Worm (Caenorhabditis elegans) whole organism, L1 larva: Measurements from ENCODE around the gene K09F6.9.
"Not testable (repeated sequence)": the region's sequence is repeated elsewhere in the genome, so short reads cannot be mapped to it uniquely, and the experiment has no call there.

Experiments
- ama-1 ChIP-seq: fragments of 150-350 bp; optimal IDR thresholded peaks from 2 replicates; lab custom pipeline; 2014
- ceh-63 ChIP-seq: fragments of 200-800 bp; sonication (Bioruptor generic); optimal IDR thresholded peaks from 2 replicates; lab custom pipeline; 2018; ENCODE audit warnings: mild to moderate bottlenecking, missing genetic modification characterization, missing compliant biosample characterization
- ceh-8 ChIP-seq: fragments of 200-800 bp; sonication (Bioruptor generic); optimal IDR thresholded peaks from 2 replicates; lab custom pipeline; 2018; ENCODE audit warnings: mild to moderate bottlenecking, missing genetic modification characterization, moderate library complexity, missing compliant biosample characterization
- ceh-88 ChIP-seq: fragments of 200-800 bp; sonication (Bioruptor generic); IDR thresholded peaks from 2 replicates; pipeline ENCODE4 v1.3.6; 2022; ENCODE audit warnings: missing genetic modification characterization, missing compliant biosample characterization
- ces-1 ChIP-seq: fragments of 150-350 bp; optimal IDR thresholded peaks from 2 replicates; lab custom pipeline; 2014; ENCODE audit warnings: missing biosample characterization, missing genetic modification reagents, missing genetic modification characterization
- dsc-1 ChIP-seq: sonication (generic microtip); optimal IDR thresholded peaks from 2 replicates; lab custom pipeline; 2016; ENCODE audit warnings: mild to moderate bottlenecking, missing genetic modification characterization, missing compliant biosample characterization
- efl-1 ChIP-seq, 4 experiments: fragments of 150-350 bp; optimal IDR thresholded peaks in 3 of 4; peaks in 1 of 4; 1 replicate in 1 of 4; 2 replicates in 3 of 4; lab custom pipeline; 2014; ENCODE audit warnings: missing biosample characterization in 2 of 4, missing genetic modification characterization in 2 of 4, missing genetic modification reagents in 2 of 4
- efl-3 ChIP-seq: fragments of 200-800 bp; sonication (Bioruptor generic); optimal IDR thresholded peaks from 2 replicates; lab custom pipeline; 2018; ENCODE audit warnings: mild to moderate bottlenecking, missing genetic modification characterization, missing compliant biosample characterization
- egl-13 ChIP-seq: sonication (generic microtip); optimal IDR thresholded peaks from 2 replicates; lab custom pipeline; 2016; ENCODE audit warnings: missing genotype, missing genetic modification reagents, missing genetic modification characterization, missing compliant biosample characterization
- ets-5 ChIP-seq: fragments of 200-800 bp; sonication (Bioruptor generic); IDR thresholded peaks from 2 replicates; pipeline ENCODE4 v1.3.6; 2022; ENCODE audit warnings: missing genetic modification characterization, missing compliant biosample characterization
- fkh-10 ChIP-seq: sonication (generic microtip); optimal IDR thresholded peaks from 2 replicates; lab custom pipeline; 2017; ENCODE audit warnings: missing biosample characterization, missing genetic modification reagents, missing genetic modification characterization
- fos-1 ChIP-seq: fragments of 150-350 bp; optimal IDR thresholded peaks from 2 replicates; lab custom pipeline; 2014; ENCODE audit warnings: missing biosample characterization, missing genetic modification characterization
- lin-13 ChIP-seq: fragments of 150-350 bp; optimal IDR thresholded peaks from 2 replicates; lab custom pipeline; 2014; ENCODE audit warnings: missing biosample characterization, missing genetic modification reagents, missing genetic modification characterization
- lin-15B ChIP-seq: fragments of 150-350 bp; sonication (generic microtip); optimal IDR thresholded peaks from 3 replicates; lab custom pipeline; 2014; ENCODE audit warnings: missing biosample characterization, missing genetic modification characterization
- lin-35 ChIP-seq, 2 experiments: fragments of 150-350 bp; optimal IDR thresholded peaks; 2 replicates each; lab custom pipeline; 2014; ENCODE audit warnings: missing biosample characterization in 2 of 2, missing genetic modification characterization in 2 of 2, missing genetic modification reagents in 2 of 2
- mdl-1 ChIP-seq, 2 experiments: fragments of 150-350 bp; optimal IDR thresholded peaks; 2 replicates each; lab custom pipeline; 2014 to 2017; ENCODE audit warnings: missing biosample characterization in 2 of 2, missing genetic modification characterization in 2 of 2, inconsistent platforms in 1 of 2
- mef-2 ChIP-seq: fragments of 150-350 bp; optimal IDR thresholded peaks from 2 replicates; lab custom pipeline; 2014; ENCODE audit warnings: missing biosample characterization, missing genetic modification characterization
- nhr-11 ChIP-seq: fragments of 150-350 bp; optimal IDR thresholded peaks from 2 replicates; lab custom pipeline; 2014; ENCODE audit warnings: missing biosample characterization, missing genetic modification characterization
- nhr-19 ChIP-seq: fragments of 200-800 bp; sonication (Bioruptor generic); conservative IDR thresholded peaks from 2 replicates; pipeline ENCODE4 v1.3.6; 2022; ENCODE audit warnings: missing genetic modification characterization, missing compliant biosample characterization
- nhr-77 ChIP-seq: fragments of 150-350 bp; optimal IDR thresholded peaks from 2 replicates; lab custom pipeline; 2014; ENCODE audit warnings: missing biosample characterization, missing genetic modification characterization
- nhr-85 ChIP-seq: sonication (generic microtip); peaks from one replicate; lab custom pipeline; 2016; ENCODE audit warnings: missing genetic modification characterization, inconsistent platforms, missing compliant biosample characterization
- nhr-90 ChIP-seq: sonication (generic microtip); optimal IDR thresholded peaks from 2 replicates; lab custom pipeline; 2016; ENCODE audit warnings: mild to moderate bottlenecking, missing genetic modification characterization, missing compliant biosample characterization; ENCODE audit not compliant: poor library complexity
- pag-3 ChIP-seq: sonication (generic microtip); optimal IDR thresholded peaks from 2 replicates; lab custom pipeline; 2017; ENCODE audit warnings: missing genetic modification characterization, mild to moderate bottlenecking, missing compliant biosample characterization, antibody characterized with exemption, borderline replicate concordance; ENCODE audit not compliant: insufficient read depth
- pax-3 ChIP-seq: fragments of 200-800 bp; sonication (Bioruptor generic); optimal IDR thresholded peaks from 2 replicates; lab custom pipeline; 2018; ENCODE audit warnings: mild to moderate bottlenecking, missing genetic modification characterization, moderate library complexity, missing compliant biosample characterization
- pqm-1 ChIP-seq: sonication (generic microtip); optimal IDR thresholded peaks from 3 replicates; lab custom pipeline; 2017; ENCODE audit warnings: missing biosample characterization, missing genetic modification characterization
- skn-1 ChIP-seq: fragments of 150-350 bp; optimal IDR thresholded peaks from 2 replicates; lab custom pipeline; 2014; ENCODE audit warnings: missing biosample characterization, missing genetic modification characterization
- unc-86 ChIP-seq: sonication (generic microtip); optimal IDR thresholded peaks from 2 replicates; lab custom pipeline; 2016; ENCODE audit warnings: missing genetic modification characterization, missing compliant biosample characterization
- unc-98 ChIP-seq: fragments of 200-800 bp; sonication (Bioruptor generic); IDR thresholded peaks from 2 replicates; pipeline ENCODE4 v1.3.6; 2022; ENCODE audit warnings: missing genetic modification characterization, missing compliant biosample characterization
- vab-15 ChIP-seq: sonication (generic microtip); optimal IDR thresholded peaks from 2 replicates; lab custom pipeline; 2017; ENCODE audit warnings: missing genotype, mild to moderate bottlenecking, missing genetic modification characterization, missing compliant biosample characterization
- zag-1 ChIP-seq: fragments of 150-350 bp; optimal IDR thresholded peaks from 2 replicates; lab custom pipeline; 2014; ENCODE audit warnings: missing biosample characterization, missing genetic modification characterization
- ztf-4 ChIP-seq: fragments of 150-350 bp; optimal IDR thresholded peaks from 2 replicates; lab custom pipeline; 2014; ENCODE audit warnings: missing biosample characterization, missing genetic modification characterization

The K09F6.9 gene

ce11 chrII:2273750-2274149, 8.7 kb downstream of the K09F6.9 start:
- TF ChIP-seq ceh-63 (GFP tag; lab: Kevin White, UChicago) (no peak), fkh-10 (GFP tag; lab: Kevin White, UChicago) (no peak), egl-13 (tag; lab: Kevin White, UChicago) (no peak), unc-98 (no peak), nhr-90 (tag; lab: Kevin White, UChicago) (no peak), nhr-77 (no peak), nhr-19 (no peak), pax-3 (tag; lab: Kevin White, UChicago) (no peak), pag-3 (tag; lab: Kevin White, UChicago) (no peak), unc-86 (tag; lab: Kevin White, UChicago) (no peak), efl-3 (GFP tag; lab: Kevin White, UChicago) (no peak), lin-35 (GFP tag; optimal IDR thresholded peaks at IDR 0.05; lab: Kevin White, UChicago) (no peak), vab-15 (no peak), nhr-11 (no peak)

DNA sequence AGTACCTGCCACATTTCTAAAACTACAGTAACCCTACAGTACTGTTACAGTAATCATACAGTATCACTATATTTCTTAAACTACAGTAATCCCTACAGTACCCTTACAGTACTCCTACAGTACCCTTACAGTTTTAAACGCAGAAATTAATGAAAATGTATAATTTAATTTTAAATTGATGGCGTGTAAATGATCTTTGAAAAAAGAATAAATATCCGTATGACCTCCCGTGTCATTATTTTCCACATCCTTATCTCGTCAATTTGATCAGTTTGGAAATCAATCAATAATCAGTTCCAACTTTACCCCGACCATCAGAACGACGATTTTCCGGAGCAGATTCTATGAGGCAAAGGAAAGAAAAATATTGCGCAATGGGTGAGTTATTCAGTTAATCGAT, 27.6 kb downstream of the K09F6.9 start, which contains the start of gene K09F6.3:
TSS of gene K09F6.3 (plus strand) at position 301 of the 400 bp plus-strand sequence.
- TF ChIP-seq lin-15B (tag; lab: Kevin White, UChicago); ets-5; mef-2 (tag; lab: Kevin White, UChicago): not testable (repeated sequence)

DNA sequence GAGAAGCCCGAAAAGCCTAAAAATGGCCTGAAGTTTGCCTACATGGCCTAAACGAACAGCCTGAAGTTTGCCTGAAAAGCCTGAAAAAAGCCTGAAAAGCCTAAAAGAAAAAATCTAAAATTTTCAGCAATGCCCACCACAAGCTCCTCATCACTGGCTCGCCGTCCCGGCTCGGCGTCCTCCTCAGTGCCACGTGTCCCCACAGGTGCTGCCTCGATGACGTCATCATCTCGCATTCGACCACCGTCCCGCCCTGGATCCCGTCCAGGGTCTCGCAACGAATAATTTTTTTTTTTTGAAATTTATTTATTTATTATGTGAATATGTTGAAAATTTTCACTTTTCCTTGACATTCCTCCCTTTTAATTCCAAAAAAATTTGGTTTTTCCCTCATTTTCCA, 28.8 kb downstream of the K09F6.9 start:
- TF ChIP-seq dsc-1 (tag; lab: Kevin White, UChicago) (no peak), skn-1 (tag; lab: Kevin White, UChicago) (no peak), zag-1 (no peak), vab-15 (no peak), pqm-1 (tag; lab: Kevin White, UChicago) (no peak), lin-13 (no peak), ces-1 (no peak)

- TF ChIP-seq ceh-8 (GFP tag; lab: Kevin White, UChicago) (peak; percentile 8), ama-1 (lab: Kevin White, UChicago) (no peak)
Measured at ce11 chrII:2251617-2252016, 30.9 kb downstream of the K09F6.9 start.

ce11 chrII:2243342-2243741, 39.2 kb downstream of the K09F6.9 start, which contains the start of gene F54A3.2:
F54A3.2 (plus strand) TSS chrII:2243642.
- TF ChIP-seq nhr-85: peak; percentile 7
- TF ChIP-seq fos-1 (tag; lab: Kevin White, UChicago): no peak
- TF ChIP-seq efl-1 (optimal IDR thresholded peaks at IDR 0.05; lab: Kevin White, UChicago): no peak
- peak in 1 of 2 experiments; percentile 54 for TF ChIP-seq efl-1 (GFP tag; optimal IDR thresholded peaks at IDR 0.05 in 1 of 2; lab: Kevin White, UChicago)

- TF ChIP-seq mdl-1 (tag; optimal IDR thresholded peaks at IDR 0.05; lab: Kevin White, UChicago): no peak
- TF ChIP-seq, all 84 proteins: peak for 0
Measured at ce11 chrII:2236352-2236751, 46.1 kb downstream of the K09F6.9 start.

- TF ChIP-seq ceh-88 (GFP tag; lab: Robert Waterston, UW) (no peak), ztf-4 (tag; lab: Kevin White, UChicago) (no peak), efl-1 (optimal IDR thresholded peaks at IDR 0.05; lab: Kevin White, UChicago) (no peak), efl-1 (GFP tag; optimal IDR thresholded peaks at IDR 0.05 in 1 of 2; lab: Kevin White, UChicago) (peak in 1 of 2 experiments; percentile 59)
Measured at ce11 chrII:2233240-2233639, 49.3 kb downstream of the K09F6.9 start, which contains the start of gene cct-3. cct-3 (plus strand) TSS chrII:2233540.
